Worm (Caenorhabditis elegans) whole organism, L3 larva: ENCODE measurements around the gene C48B4.13.

Source experiments
- ama-1 ChIP-seq: fragments of 150-350 bp; optimal IDR thresholded peaks from 2 replicates; lab custom pipeline; 2018
- ceh-82 ChIP-seq: fragments of 150-350 bp; optimal IDR thresholded peaks from 2 replicates; lab custom pipeline; 2014; ENCODE audit warnings: missing biosample characterization, missing genetic modification characterization
- egl-27 ChIP-seq: sonication (generic microtip); optimal IDR thresholded peaks from 4 replicates; lab custom pipeline; 2017; ENCODE audit warnings: missing biosample characterization, missing genetic modification reagents, missing genetic modification characterization
- elt-2 ChIP-seq: sonication (generic microtip); optimal IDR thresholded peaks from 2 replicates; lab custom pipeline; 2016; ENCODE audit warnings: missing genetic modification reagents, mild to moderate bottlenecking, missing genetic modification characterization, missing compliant biosample characterization
- fos-1 ChIP-seq: fragments of 150-350 bp; optimal IDR thresholded peaks from 2 replicates; lab custom pipeline; 2014; ENCODE audit warnings: missing biosample characterization, missing genetic modification characterization
- lsy-12 ChIP-seq: sonication (generic microtip); optimal IDR thresholded peaks from 2 replicates; lab custom pipeline; 2016; ENCODE audit warnings: mild to moderate bottlenecking, missing genetic modification characterization, missing compliant biosample characterization
- mdl-1 ChIP-seq: fragments of 150-350 bp; optimal IDR thresholded peaks from 2 replicates; lab custom pipeline; 2014; ENCODE audit warnings: missing biosample characterization, missing genetic modification characterization
- nhr-11 ChIP-seq: fragments of 150-350 bp; optimal IDR thresholded peaks from 2 replicates; lab custom pipeline; 2014; ENCODE audit warnings: missing biosample characterization, missing genetic modification characterization
- nhr-28 ChIP-seq: fragments of 150-350 bp; optimal IDR thresholded peaks from 2 replicates; lab custom pipeline; 2014; ENCODE audit warnings: missing biosample characterization, missing genetic modification characterization
- nhr-43 ChIP-seq: sonication (generic microtip); optimal IDR thresholded peaks from 2 replicates; lab custom pipeline; 2016; ENCODE audit warnings: mild to moderate bottlenecking, missing genetic modification characterization, missing compliant biosample characterization; ENCODE audit not compliant: poor library complexity, severe bottlenecking
- nhr-77 ChIP-seq: fragments of 150-350 bp; optimal IDR thresholded peaks from 2 replicates; lab custom pipeline; 2014; ENCODE audit warnings: missing biosample characterization, missing genetic modification characterization
- sea-2 ChIP-seq: fragments of 150-350 bp; sonication (generic microtip); optimal IDR thresholded peaks from 4 replicates; lab custom pipeline; 2014; ENCODE audit warnings: missing biosample characterization, missing genetic modification reagents, missing genetic modification characterization
- unc-62 ChIP-seq: fragments of 150-350 bp; sonication (generic microtip); optimal IDR thresholded peaks from 4 replicates; lab custom pipeline; 2014; ENCODE audit warnings: missing biosample characterization, missing genetic modification reagents, missing genetic modification characterization

DNA sequence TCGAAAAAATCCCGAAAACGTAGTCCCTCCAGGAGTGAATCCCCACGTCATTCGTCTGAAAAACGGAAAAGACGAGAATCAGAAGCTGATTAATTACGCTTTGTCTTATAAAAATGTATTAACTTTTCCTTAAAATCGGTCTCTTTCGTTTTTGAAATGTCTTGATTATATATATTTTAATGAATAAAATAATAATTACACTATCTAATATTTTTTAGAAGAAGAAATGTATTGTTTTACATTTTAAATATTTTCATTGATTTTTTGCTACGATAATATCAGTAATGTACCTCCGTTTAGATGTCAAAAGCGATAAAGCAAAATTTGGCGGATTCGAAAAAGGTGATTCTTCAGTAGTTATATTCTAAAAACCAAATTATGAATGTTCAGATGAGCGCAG, 43.3 kb upstream of the C48B4.13 start, which contains the start of gene trpp-3:
- TF ChIP-seq egl-27 (tag; lab: Kevin White, UChicago) (no peak), elt-2 (no peak), fos-1 (tag; lab: Kevin White, UChicago) (no peak), ceh-82 (tag; lab: Kevin White, UChicago) (no peak), lsy-12 (tag; lab: Kevin White, UChicago) (no peak), sea-2 (GFP tag; lab: Kevin White, UChicago) (no peak), nhr-11 (tag; lab: Kevin White, UChicago) (no peak), unc-62 (GFP tag; lab: Kevin White, UChicago) (no peak), nhr-43 (no peak), nhr-77 (tag; lab: Kevin White, UChicago) (no peak), nhr-28 (tag; lab: Kevin White, UChicago) (no peak), mdl-1 (tag; lab: Kevin White, UChicago) (no peak), ama-1 (lab: Kevin White, UChicago) (no peak)
